Fruit fly (Drosophila melanogaster) whole organism, wandering third instar larva: ENCODE results near the gene jet.

ENCODE experiments used
- Abd-B ChIP-seq: fragments of >200 bp; optimal IDR thresholded peaks from 2 replicates; lab custom pipeline; 2017; ENCODE audit warnings: missing biosample characterization, missing genetic modification characterization
- CG32264 ChIP-seq: fragments of 200-800 bp; sonication (Bioruptor generic); optimal IDR thresholded peaks from 2 replicates; lab custom pipeline; 2016; ENCODE audit warnings: missing biosample characterization, missing genetic modification characterization
- CG9705 ChIP-seq: fragments of 200-800 bp; sonication (Bioruptor generic); optimal IDR thresholded peaks from 2 replicates; lab custom pipeline; 2018; ENCODE audit warnings: missing biosample characterization, mild to moderate bottlenecking, missing genetic modification characterization
- CrebA ChIP-seq: fragments of 200-800 bp; sonication (Bioruptor generic); optimal IDR thresholded peaks from 2 replicates; lab custom pipeline; 2016; ENCODE audit warnings: missing biosample characterization, mild to moderate bottlenecking, missing genetic modification characterization, borderline replicate concordance
- Dfd ChIP-seq: fragments of >200 bp; optimal IDR thresholded peaks from 2 replicates; lab custom pipeline; 2017; ENCODE audit warnings: missing biosample characterization, missing genetic modification characterization
- Dif ChIP-seq: fragments of 200-275, 200-300 bp; sonication (Bioruptor generic); optimal IDR thresholded peaks from 2 replicates; lab custom pipeline; 2018; ENCODE audit warnings: missing biosample characterization, missing genetic modification characterization; ENCODE audit not compliant: partially characterized antibody
- GATAd ChIP-seq: sonication (Bioruptor generic); optimal IDR thresholded peaks from 2 replicates; lab custom pipeline; 2016; ENCODE audit warnings: missing biosample characterization, missing genetic modification characterization
- HLH106 ChIP-seq: fragments of 200-800 bp; optimal IDR thresholded peaks from 3 replicates; lab custom pipeline; 2019; ENCODE audit warnings: missing biosample characterization, mild to moderate bottlenecking, missing genetic modification characterization, moderate library complexity
- Hnf4 ChIP-seq: fragments of 200-800 bp; sonication (Bioruptor generic); optimal IDR thresholded peaks from 2 replicates; lab custom pipeline; 2016; ENCODE audit warnings: missing biosample characterization, mild to moderate bottlenecking, missing genetic modification characterization
- Hr78 ChIP-seq: fragments of >200 bp; optimal IDR thresholded peaks from 2 replicates; lab custom pipeline; 2017; ENCODE audit warnings: missing biosample characterization, missing genetic modification characterization
- Jra ChIP-seq: sonication (Bioruptor generic); optimal IDR thresholded peaks from 2 replicates; lab custom pipeline; 2016; ENCODE audit warnings: missing biosample characterization, missing genetic modification characterization
- Mio ChIP-seq: sonication (Bioruptor generic); optimal IDR thresholded peaks from 2 replicates; lab custom pipeline; 2016; ENCODE audit warnings: missing biosample characterization, missing genetic modification characterization
- Myc ChIP-seq: fragments of >200 bp; optimal IDR thresholded peaks from 2 replicates; lab custom pipeline; 2017
- N ChIP-seq: fragments of >200 bp; optimal IDR thresholded peaks from 2 replicates; lab custom pipeline; 2018; ENCODE audit warnings: missing biosample characterization, missing external identifiers, missing genetic modification characterization
- OdsH ChIP-seq: fragments of 200-800 bp; sonication (Bioruptor generic); optimal IDR thresholded peaks from 2 replicates; lab custom pipeline; 2016; ENCODE audit warnings: missing biosample characterization, mild to moderate bottlenecking, missing genetic modification characterization
- Rel ChIP-seq, 2 experiments: fragments of 200-800 bp; sonication (Bioruptor generic) in 1 of 2; optimal IDR thresholded peaks; 2 replicates in 1 of 2; 3 replicates in 1 of 2; lab custom pipeline; 2016 to 2019; ENCODE audit warnings: mild to moderate bottlenecking in 2 of 2, missing biosample characterization in 2 of 2, missing genetic modification characterization in 2 of 2, moderate library complexity in 1 of 2
- Sp1 ChIP-seq: fragments of 200-800 bp; sonication (Bioruptor generic); optimal IDR thresholded peaks from 3 replicates; lab custom pipeline; 2019; ENCODE audit warnings: missing biosample characterization, mild to moderate bottlenecking, missing genetic modification characterization, moderate library complexity
- Vsx2 ChIP-seq: fragments of 200-300, 225-300 bp; sonication (Bioruptor generic); optimal IDR thresholded peaks from 2 replicates; lab custom pipeline; 2018; ENCODE audit warnings: missing biosample characterization, missing genetic modification characterization; ENCODE audit not compliant: partially characterized antibody
- br ChIP-seq: fragments of 200-800 bp; sonication (Bioruptor generic); optimal IDR thresholded peaks from 2 replicates; lab custom pipeline; 2016; ENCODE audit warnings: missing biosample characterization, missing genetic modification characterization
- brk ChIP-seq: fragments of 200-800 bp; sonication (Bioruptor generic); optimal IDR thresholded peaks from 2 replicates; lab custom pipeline; 2016; ENCODE audit warnings: missing biosample characterization, mild to moderate bottlenecking, missing genetic modification characterization
- dl ChIP-seq, 2 experiments: fragments of 175-275, 200-275 bp in 1 of 2; fragments of 200-275 bp in 1 of 2; sonication (Bioruptor generic); optimal IDR thresholded peaks; lab custom pipeline; 2018; ENCODE audit warnings: mild to moderate bottlenecking in 2 of 2, missing biosample characterization in 2 of 2, missing genetic modification characterization in 2 of 2, moderate library complexity in 2 of 2; ENCODE audit not compliant: partially characterized antibody in 2 of 2, insufficient read depth in 1 of 2
- dmrt93B ChIP-seq: fragments of 200-800 bp; sonication (Bioruptor generic); optimal IDR thresholded peaks from 2 replicates; lab custom pipeline; 2018; ENCODE audit warnings: missing biosample characterization, mild to moderate bottlenecking, missing genetic modification characterization
- dsf ChIP-seq: sonication (Bioruptor generic); optimal IDR thresholded peaks from 2 replicates; lab custom pipeline; 2016; ENCODE audit warnings: missing biosample characterization, missing genetic modification characterization, borderline replicate concordance
- ey ChIP-seq: fragments of 200-800 bp; sonication (Bioruptor generic); optimal IDR thresholded peaks from 2 replicates; lab custom pipeline; 2016; ENCODE audit warnings: missing biosample characterization, missing genetic modification characterization
- foxo ChIP-seq, 2 experiments: fragments of 200-800 bp; sonication (Bioruptor generic); optimal IDR thresholded peaks; 2 replicates in 1 of 2; 3 replicates in 1 of 2; lab custom pipeline; 2016 to 2017; ENCODE audit warnings: missing biosample characterization in 2 of 2, missing genetic modification characterization in 2 of 2
- fru ChIP-seq: fragments of 200-800 bp; sonication (Bioruptor generic); optimal IDR thresholded peaks from 3 replicates; lab custom pipeline; 2016; ENCODE audit warnings: missing biosample characterization, mild to moderate bottlenecking, missing genetic modification characterization
- h ChIP-seq: fragments of 200-800 bp; sonication (Bioruptor generic); optimal IDR thresholded peaks from 3 replicates; lab custom pipeline; 2016; ENCODE audit warnings: missing biosample characterization, mild to moderate bottlenecking, missing genetic modification characterization
- jim ChIP-seq: fragments of 175-275, 200-325 bp; sonication (Bioruptor generic); optimal IDR thresholded peaks from 2 replicates; lab custom pipeline; 2016; ENCODE audit warnings: missing biosample characterization, mild to moderate bottlenecking, missing genetic modification characterization
- lola ChIP-seq: fragments of >200 bp; optimal IDR thresholded peaks from 2 replicates; lab custom pipeline; 2017; ENCODE audit warnings: missing biosample characterization, missing genetic modification characterization
- pan ChIP-seq: fragments of >200 bp; optimal IDR thresholded peaks from 2 replicates; lab custom pipeline; 2017
- psq ChIP-seq: fragments of 200-800 bp; sonication (Bioruptor generic); optimal IDR thresholded peaks from 3 replicates; lab custom pipeline; 2017; ENCODE audit warnings: missing biosample characterization, mild to moderate bottlenecking, missing genetic modification characterization, moderate library complexity
- rgr ChIP-seq: fragments of 200-800 bp; sonication (Bioruptor generic); optimal IDR thresholded peaks from 3 replicates; lab custom pipeline; 2016; ENCODE audit warnings: missing biosample characterization, mild to moderate bottlenecking, missing genetic modification characterization
- sage ChIP-seq: fragments of 200-800 bp; sonication (Bioruptor generic); optimal IDR thresholded peaks from 2 replicates; lab custom pipeline; 2016; ENCODE audit warnings: missing biosample characterization, mild to moderate bottlenecking, missing genetic modification characterization
- sv ChIP-seq: fragments of 200-800 bp; sonication (Bioruptor generic); optimal IDR thresholded peaks from 3 replicates; lab custom pipeline; 2016; ENCODE audit warnings: missing biosample characterization, missing genetic modification characterization
- tai ChIP-seq: sonication (Bioruptor generic); optimal IDR thresholded peaks from 2 replicates; lab custom pipeline; 2016; ENCODE audit warnings: missing biosample characterization, missing genetic modification characterization
- usp ChIP-seq: fragments of >200 bp; optimal IDR thresholded peaks from 2 replicates; lab custom pipeline; 2017; ENCODE audit warnings: missing biosample characterization, missing genetic modification characterization
- woc ChIP-seq: sonication (Bioruptor generic); optimal IDR thresholded peaks from 2 replicates; lab custom pipeline; 2016; ENCODE audit warnings: missing biosample characterization, mild to moderate bottlenecking, missing genetic modification characterization

jet gene

DNA sequence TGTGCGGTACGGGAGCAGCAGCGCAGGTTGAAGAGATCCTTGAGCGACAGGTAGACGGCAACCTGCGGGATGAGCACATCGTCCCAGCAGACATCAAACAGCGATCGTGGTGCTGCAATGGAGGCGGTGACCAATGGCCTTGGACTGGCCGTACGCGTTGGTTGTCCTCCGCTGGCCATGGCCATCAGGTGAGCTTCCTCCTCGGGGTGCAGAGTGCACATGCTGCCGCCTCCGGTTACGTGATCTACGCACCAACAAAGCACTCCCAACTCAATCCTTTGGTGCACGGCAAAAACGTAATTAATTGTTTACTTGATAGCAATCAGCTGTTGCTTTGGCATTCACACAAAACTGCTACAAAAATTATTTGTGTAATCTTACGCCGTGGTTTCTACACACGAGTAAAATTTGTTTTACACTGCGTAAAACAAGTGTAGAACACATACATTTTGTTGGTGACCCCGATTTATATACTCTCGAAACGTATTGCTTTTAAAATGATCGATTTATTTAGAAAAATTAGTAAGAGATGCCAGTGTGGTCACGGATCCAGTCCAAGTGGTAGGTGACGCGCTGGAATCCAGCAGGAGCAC lies at the start of gene jet:
jet (minus strand) TSS at position 332 of the 593 bp plus-strand sequence.
- TF ChIP-seq brk (GFP tag; lab: Kevin White, UChicago) (no peak), GATAd (no peak), Rel (GFP tag; optimal IDR thresholded peaks at IDR 0.05; lab: Kevin White, UChicago) (no peak), Rel (tag; optimal IDR thresholded peaks at IDR 0.05; lab: Kevin White, UChicago) (no peak), Myc (lab: Kevin White, UChicago) (peak; percentile 10), HLH106 (tag; lab: Kevin White, UChicago) (no peak), Hr78 (no peak)

DNA sequence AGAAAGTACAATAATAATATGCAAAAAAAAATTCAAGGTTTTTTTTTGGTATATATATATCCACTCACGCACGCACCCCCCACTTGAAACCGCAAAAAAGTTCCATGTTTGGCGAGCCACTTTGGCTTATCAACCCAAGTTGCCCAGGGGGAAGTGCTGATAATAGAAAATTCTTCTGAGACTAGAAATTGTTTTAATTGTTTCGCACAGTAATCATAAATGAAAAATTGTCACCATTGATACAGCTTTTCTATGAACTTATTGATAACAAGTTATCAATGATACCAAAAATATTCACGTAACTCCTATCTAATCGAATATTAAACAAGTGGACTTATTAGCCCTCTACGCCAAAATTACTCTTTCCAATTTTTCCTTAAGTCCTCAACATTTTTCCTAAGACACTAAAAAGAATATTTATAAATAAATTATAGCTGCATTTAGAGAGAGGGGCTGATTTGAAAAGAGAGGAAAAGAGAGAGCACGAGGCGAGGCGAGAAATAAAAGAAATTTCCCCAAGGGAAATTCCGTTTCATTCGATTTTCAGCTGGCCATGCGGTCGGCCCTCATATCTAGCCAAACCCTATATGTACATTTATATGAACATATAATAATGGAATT lies 49.1 kb upstream of the jet start:
- TF ChIP-seq Jra (no peak), Dif (no peak), CG9705 (GFP tag; lab: Kevin White, UChicago) (no peak), CrebA (GFP tag; lab: Kevin White, UChicago) (no peak), dsf (GFP tag; lab: Kevin White, UChicago) (no peak), GATAd (no peak), woc (GFP tag; lab: Kevin White, UChicago) (no peak), Dfd (GFP tag; lab: Kevin White, UChicago) (no peak), Hnf4 (no peak), Hr78 (no peak), ey (no peak), Myc (lab: Kevin White, UChicago) (no peak), N (GFP tag; lab: Kevin White, UChicago) (no peak)

DNA sequence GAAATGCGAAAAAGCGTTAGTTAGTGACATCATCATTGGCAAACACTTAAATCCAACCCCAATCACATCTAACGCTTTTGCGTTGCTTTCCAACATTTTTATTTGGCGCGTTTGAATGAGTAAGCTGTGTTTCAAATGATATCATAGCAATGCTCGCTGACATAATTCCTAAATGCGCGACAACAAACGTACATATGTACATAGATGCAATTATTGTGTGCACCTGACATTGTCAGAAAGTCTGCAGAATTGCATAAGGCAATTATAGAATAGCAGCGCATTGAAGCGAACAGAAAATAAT lies 48.6 kb upstream of the jet start:
- TF ChIP-seq Abd-B (GFP tag; lab: Kevin White, UChicago), result no peak
- TF ChIP-seq ey, result no peak
- TF ChIP-seq HLH106 (tag; lab: Kevin White, UChicago), result no peak
- TF ChIP-seq jim (GFP tag; lab: Kevin White, UChicago), result no peak

- peak; percentile 88 for TF ChIP-seq N (GFP tag; lab: Kevin White, UChicago)
- TF ChIP-seq OdsH (GFP tag; lab: Kevin White, UChicago), result peak; percentile 98
- TF ChIP-seq usp (GFP tag; lab: Kevin White, UChicago), result no peak
- TF ChIP-seq Jra, result peak; percentile 97
- peak; percentile 94 for TF ChIP-seq brk (GFP tag; lab: Kevin White, UChicago)
- no peak for TF ChIP-seq Abd-B (GFP tag; lab: Kevin White, UChicago)
- peak; percentile 98 for TF ChIP-seq dmrt93B (GFP tag; lab: Kevin White, UChicago)
- no peak for TF ChIP-seq pan (lab: Kevin White, UChicago)
- TF ChIP-seq Dif, result peak; percentile 94
- peak; percentile 96 for TF ChIP-seq CG9705 (GFP tag; lab: Kevin White, UChicago)
- peak; percentile 94 for TF ChIP-seq dsf (GFP tag; lab: Kevin White, UChicago)
- TF ChIP-seq Vsx2, result peak; percentile 69
- peak; percentile 95 for TF ChIP-seq Rel (GFP tag; optimal IDR thresholded peaks at IDR 0.05; lab: Kevin White, UChicago)
- TF ChIP-seq Rel (tag; optimal IDR thresholded peaks at IDR 0.05; lab: Kevin White, UChicago), result peak; percentile 97
- peak; percentile 97 for TF ChIP-seq tai
- no peak for TF ChIP-seq Dfd (GFP tag; lab: Kevin White, UChicago)
- TF ChIP-seq sv (GFP tag; lab: Kevin White, UChicago), result peak; percentile 98
- TF ChIP-seq lola, result no peak
- TF ChIP-seq HLH106 (tag; lab: Kevin White, UChicago), result peak; percentile 98
- peak; percentile 80 to 91 for TF ChIP-seq dl (GFP tag; optimal IDR thresholded peaks at IDR 0.05; lab: Kevin White, UChicago; ENCODE audit: insufficient read depth in 1 of 2, partially characterized antibody in 2 of 2)
- peak; percentile 95 for TF ChIP-seq psq
- no peak for TF ChIP-seq jim (GFP tag; lab: Kevin White, UChicago)
- TF ChIP-seq Myc (lab: Kevin White, UChicago), result peak; percentile 37
- peak; percentile 98 for TF ChIP-seq CG32264
- peak; percentile 94 for TF ChIP-seq GATAd
- TF ChIP-seq woc (GFP tag; lab: Kevin White, UChicago), result peak; percentile 99
- TF ChIP-seq h (GFP tag; lab: Kevin White, UChicago), result peak; percentile 99
- peak; percentile 99 for TF ChIP-seq ey
- peak; percentile 99 for TF ChIP-seq rgr (GFP tag; lab: Kevin White, UChicago)
- peak; percentile 92 for TF ChIP-seq Mio (GFP tag; lab: Kevin White, UChicago)
- TF ChIP-seq CrebA (GFP tag; lab: Kevin White, UChicago), result peak; percentile 95
- peak; percentile 97 to 99 for TF ChIP-seq foxo (GFP tag; optimal IDR thresholded peaks at IDR 0.05; lab: Kevin White, UChicago)
- TF ChIP-seq Hnf4, result peak; percentile 98
- TF ChIP-seq br, result peak; percentile 99
- peak; percentile 98 for TF ChIP-seq Sp1 (GFP tag; lab: Kevin White, UChicago)
- TF ChIP-seq sage (GFP tag; lab: Kevin White, UChicago), result peak; percentile 96
- TF ChIP-seq Hr78, result no peak
- TF ChIP-seq fru (GFP tag; lab: Kevin White, UChicago), result peak; percentile 100
Measured at dm6 chr2L:4997401-4998259, 48.0 kb upstream of the jet start.
